Worm (Caenorhabditis elegans): ENCODE data around the gene wdr-5.3.

DNA sequence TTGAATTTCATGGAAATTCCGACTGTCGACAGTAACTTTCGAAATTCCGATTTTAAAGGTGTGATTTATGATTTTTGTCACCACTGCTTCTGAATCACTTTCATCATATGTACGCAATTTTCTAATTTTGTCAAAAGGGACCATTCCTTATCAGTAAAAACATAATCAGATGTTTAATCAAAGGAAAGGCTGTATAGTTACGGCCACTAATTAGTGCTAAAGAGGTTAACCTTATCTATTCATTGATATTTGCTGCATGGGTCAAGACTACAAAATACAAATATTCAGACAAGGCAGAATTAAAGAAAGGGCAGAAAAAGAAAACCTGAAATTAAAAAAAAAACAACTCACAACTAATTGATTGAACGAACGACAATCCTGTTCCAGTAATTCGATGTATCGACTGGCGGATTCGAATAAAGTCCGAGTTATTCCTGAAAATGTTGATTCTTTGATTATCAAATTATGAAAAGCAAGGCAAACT is 4.9 kb upstream of the wdr-5.3 start, which contains the start of gene T28B11.1:
- TF ChIP-seq somi-1 (GFP tag; optimal IDR thresholded peaks at IDR 0.05) (no peak), efl-1 (GFP tag; optimal IDR thresholded peaks at IDR 0.05) (no peak), lin-26 (GFP tag; IDR thresholded peaks at IDR 0.05) (no peak), F55B11.4 (tag; optimal IDR thresholded peaks at IDR 0.05; ENCODE audit: borderline replicate concordance, insufficient read depth) (no peak), nhr-80 (tag; optimal IDR thresholded peaks at IDR 0.05) (no peak), pha-4 (tag; optimal IDR thresholded peaks at IDR 0.05) (no peak), ztf-25 (GFP tag; IDR thresholded peaks at IDR 0.05) (no peak), nfya-1 (tag; optimal IDR thresholded peaks at IDR 0.05; ENCODE audit: borderline replicate concordance, insufficient read depth) (no peak)
